Comparison of ENCODE assay signal across 1 fruit fly cellular context in the genomic region with DNA sequence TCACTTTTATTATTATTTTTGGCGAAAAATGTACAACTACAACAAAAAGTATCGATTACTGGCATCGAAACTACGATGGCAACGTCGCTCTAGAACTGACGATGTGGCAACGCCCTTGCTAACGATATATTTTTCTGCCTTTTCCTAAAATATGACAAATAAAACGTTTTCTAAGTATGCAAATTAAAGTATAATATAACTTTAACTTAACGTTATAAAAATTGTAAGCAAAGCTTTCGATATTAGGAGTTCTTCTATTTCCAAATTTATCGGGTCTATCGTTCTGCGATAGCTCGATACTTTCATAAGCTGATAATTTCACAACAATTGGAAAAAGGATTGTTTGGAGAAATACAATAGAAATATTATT.
A peak's percentile ranks its signal among the peaks of the same experiment; 100 is the strongest.
TF ChIP-seq lines count a peak whose summit lies in the region.

A gene (minus strand): TSS at position 85 of the 370 bp plus-strand sequence.
A gene (plus strand): TSS at position 276 of the 370 bp plus-strand sequence.

TF ChIP-seq in whole organism, embryonic, 481 proteins besides CTCF, POLR2A, EP300 and RAD21 (continued from another document and continues in another):
- no peak for TF ChIP-seq Nf-YA (GFP tag; IDR thresholded peaks at IDR 0.05; lab: Robert Waterston, UW)
- no peak for TF ChIP-seq CG15269 (tag; optimal IDR thresholded peaks at IDR 0.05; lab: Kevin White, UChicago)
- no peak for TF ChIP-seq CG10565 (GFP tag; optimal IDR thresholded peaks at IDR 0.05; lab: Kevin White, UChicago)
- no peak for TF ChIP-seq CG11696 (GFP tag; IDR thresholded peaks at IDR 0.05; lab: Robert Waterston, UW)
- TF ChIP-seq CG11504 (tag; optimal IDR thresholded peaks at IDR 0.05; lab: Kevin White, UChicago): no peak
- peak; percentile 0 for TF ChIP-seq psq (GFP tag; optimal IDR thresholded peaks at IDR 0.05; lab: Kevin White, UChicago)
- no peak for TF ChIP-seq CG17328 (GFP tag; IDR thresholded peaks at IDR 0.05; lab: Robert Waterston, UW)
- no peak for TF ChIP-seq CG2199 (GFP tag; IDR thresholded peaks at IDR 0.05; lab: Robert Waterston, UW)
- TF ChIP-seq CG17802 (tag; optimal IDR thresholded peaks at IDR 0.05; lab: Kevin White, UChicago): no peak
- no peak for TF ChIP-seq CG11695 (GFP tag; IDR thresholded peaks at IDR 0.05; lab: Robert Waterston, UW)
- peak; percentile 60 for TF ChIP-seq ato (GFP tag; IDR thresholded peaks at IDR 0.05; lab: Robert Waterston, UW; ENCODE audit: partially characterized antibody)
- TF ChIP-seq phol (tag; optimal IDR thresholded peaks at IDR 0.05; lab: Kevin White, UChicago): peak; percentile 50
- peak; percentile 14 for TF ChIP-seq Lhr (GFP tag; optimal IDR thresholded peaks at IDR 0.05; lab: Kevin White, UChicago)
- no peak for TF ChIP-seq sob (GFP tag; IDR thresholded peaks at IDR 0.05; lab: Robert Waterston, UW)
- no peak for TF ChIP-seq bowl (GFP tag; IDR thresholded peaks at IDR 0.05; lab: Robert Waterston, UW)
- no peak for TF ChIP-seq CG10209 (GFP tag; optimal IDR thresholded peaks at IDR 0.05; lab: Kevin White, UChicago)
- TF ChIP-seq ftz-f1 (GFP tag; optimal IDR thresholded peaks at IDR 0.05; lab: Kevin White, UChicago): peak; percentile 35
- TF ChIP-seq CG15514 (GFP tag; optimal IDR thresholded peaks at IDR 0.05; lab: Kevin White, UChicago): no peak
- peak; percentile 82; the same call in 2 of the 3 replicates for TF ChIP-seq CG14860 (GFP tag; IDR thresholded peaks at IDR 0.05; lab: Robert Waterston, UW; ENCODE audit: partially characterized antibody)
- TF ChIP-seq twi (tag; optimal IDR thresholded peaks at IDR 0.05; lab: Kevin White, UChicago): no peak
- TF ChIP-seq CG7556 (GFP tag; optimal IDR thresholded peaks at IDR 0.05; lab: Kevin White, UChicago): no peak
- no peak for TF ChIP-seq CG8359 (GFP tag; optimal IDR thresholded peaks at IDR 0.05; lab: Kevin White, UChicago; ENCODE audit: borderline replicate concordance)
- TF ChIP-seq ind (GFP tag; optimal IDR thresholded peaks at IDR 0.05; lab: Kevin White, UChicago): no peak
- no peak for TF ChIP-seq CG18599 (GFP tag; optimal IDR thresholded peaks at IDR 0.05; lab: Kevin White, UChicago)
- no peak for TF ChIP-seq br (optimal IDR thresholded peaks at IDR 0.05; lab: Kevin White, UChicago)
- TF ChIP-seq CG1832 (GFP tag; optimal IDR thresholded peaks at IDR 0.05; lab: Kevin White, UChicago): no peak
- peak; percentile 12 for TF ChIP-seq ems (GFP tag; optimal IDR thresholded peaks at IDR 0.05; lab: Kevin White, UChicago)
- no peak for TF ChIP-seq CG7928 (GFP tag; optimal IDR thresholded peaks at IDR 0.05; lab: Kevin White, UChicago)
- peak; percentile 75 for TF ChIP-seq nerfin-2 (GFP tag; IDR thresholded peaks at IDR 0.05; lab: Robert Waterston, UW; ENCODE audit: partially characterized antibody)
- no peak for TF ChIP-seq CG7745 (tag; optimal IDR thresholded peaks at IDR 0.05; lab: Kevin White, UChicago)
- TF ChIP-seq CG31441 (GFP tag; IDR thresholded peaks at IDR 0.05; lab: Robert Waterston, UW): no peak
- peak; percentile 42; the same call in 1 of the 2 replicates for TF ChIP-seq CG42726 (GFP tag; IDR thresholded peaks at IDR 0.05; lab: Robert Waterston, UW; ENCODE audit: partially characterized antibody)
- no peak for TF ChIP-seq Gsc (GFP tag; IDR thresholded peaks at IDR 0.05; lab: Robert Waterston, UW)
- TF ChIP-seq zfh1 (GFP tag; IDR thresholded peaks at IDR 0.05; lab: Robert Waterston, UW): no peak
- TF ChIP-seq CG17568 (GFP tag; optimal IDR thresholded peaks at IDR 0.05; lab: Kevin White, UChicago): no peak
- TF ChIP-seq CG3995 (GFP tag; optimal IDR thresholded peaks at IDR 0.05; lab: Kevin White, UChicago): no peak
- TF ChIP-seq CG6854 (GFP tag; optimal IDR thresholded peaks at IDR 0.05; lab: Kevin White, UChicago): no peak
- no peak for TF ChIP-seq so (GFP tag; IDR thresholded peaks at IDR 0.05; lab: Robert Waterston, UW)
- TF ChIP-seq HmgD (GFP tag; optimal IDR thresholded peaks at IDR 0.05; lab: Kevin White, UChicago): no peak
- TF ChIP-seq CG14667 (GFP tag; IDR thresholded peaks at IDR 0.05; lab: Robert Waterston, UW): no peak
- TF ChIP-seq CG4404 (GFP tag; IDR thresholded peaks at IDR 0.05; lab: Robert Waterston, UW): no peak
- no peak for TF ChIP-seq CG15479 (GFP tag; optimal IDR thresholded peaks at IDR 0.05; lab: Kevin White, UChicago)
- no peak for TF ChIP-seq Vsx1 (GFP tag; optimal IDR thresholded peaks at IDR 0.05; lab: Kevin White, UChicago)
- TF ChIP-seq abd-A (tag; optimal IDR thresholded peaks at IDR 0.05; lab: Kevin White, UChicago): no peak
- TF ChIP-seq pnt (GFP tag; optimal IDR thresholded peaks at IDR 0.05; lab: Kevin White, UChicago): no peak
- no peak for TF ChIP-seq eyg (GFP tag; optimal IDR thresholded peaks at IDR 0.05; lab: Kevin White, UChicago)
- no peak for TF ChIP-seq ATbp (GFP tag; optimal IDR thresholded peaks at IDR 0.05; lab: Kevin White, UChicago)
- TF ChIP-seq CG9797 (GFP tag; optimal IDR thresholded peaks at IDR 0.05; lab: Kevin White, UChicago): peak; percentile 42
- TF ChIP-seq Hsf (GFP tag; optimal IDR thresholded peaks at IDR 0.05; lab: Kevin White, UChicago): no peak
- no peak for TF ChIP-seq slou (GFP tag; optimal IDR thresholded peaks at IDR 0.05; lab: Kevin White, UChicago)
- TF ChIP-seq sna (GFP tag; IDR thresholded peaks at IDR 0.05; lab: Robert Waterston, UW; ENCODE audit: partially characterized antibody): peak; percentile 71; the same call in 1 of the 2 replicates
- TF ChIP-seq CG10431 (GFP tag; optimal IDR thresholded peaks at IDR 0.05; lab: Kevin White, UChicago): no peak
- no peak for TF ChIP-seq D19A (tag; optimal IDR thresholded peaks at IDR 0.05; lab: Kevin White, UChicago)
- no peak for TF ChIP-seq CG11398 (GFP tag; optimal IDR thresholded peaks at IDR 0.05; lab: Kevin White, UChicago)
- peak; percentile 87 for TF ChIP-seq CG2116 (GFP tag; optimal IDR thresholded peaks at IDR 0.05; lab: Kevin White, UChicago)
- TF ChIP-seq inv (GFP tag; IDR thresholded peaks at IDR 0.05; lab: Robert Waterston, UW; ENCODE audit: partially characterized antibody): peak; percentile 76
- TF ChIP-seq CG6272 (GFP tag; IDR thresholded peaks at IDR 0.05; lab: Robert Waterston, UW): no peak
- TF ChIP-seq mld (GFP tag; IDR thresholded peaks at IDR 0.05; lab: Robert Waterston, UW; ENCODE audit: partially characterized antibody): peak; percentile 52; the same call in 1 of the 3 replicates
- no peak for TF ChIP-seq exex (tag; optimal IDR thresholded peaks at IDR 0.05; lab: Kevin White, UChicago)
- TF ChIP-seq CG11456 (GFP tag; IDR thresholded peaks at IDR 0.05; lab: Robert Waterston, UW): no peak
- TF ChIP-seq row (GFP tag; IDR thresholded peaks at IDR 0.05; lab: Robert Waterston, UW): no peak
- TF ChIP-seq CG11093 (GFP tag; IDR thresholded peaks at IDR 0.05; lab: Robert Waterston, UW): no peak
- TF ChIP-seq CG32532 (GFP tag; IDR thresholded peaks at IDR 0.05; lab: Robert Waterston, UW): no peak
- TF ChIP-seq peb (GFP tag; IDR thresholded peaks at IDR 0.05; lab: Robert Waterston, UW): no peak
- TF ChIP-seq gro (GFP tag; optimal IDR thresholded peaks at IDR 0.05; lab: Kevin White, UChicago): no peak
- TF ChIP-seq MESR4 (GFP tag; optimal IDR thresholded peaks at IDR 0.05; lab: Kevin White, UChicago): no peak
- peak; percentile 90 for TF ChIP-seq knrl (GFP tag; IDR thresholded peaks at IDR 0.05; lab: Robert Waterston, UW; ENCODE audit: partially characterized antibody)
- TF ChIP-seq CG16815 (GFP tag; optimal IDR thresholded peaks at IDR 0.05; lab: Kevin White, UChicago): no peak
- no peak for TF ChIP-seq Atf-2 (GFP tag; optimal IDR thresholded peaks at IDR 0.05; lab: Kevin White, UChicago)
- TF ChIP-seq CG30403 (GFP tag; optimal IDR thresholded peaks at IDR 0.05; lab: Kevin White, UChicago): peak; percentile 19
- TF ChIP-seq Lim3 (GFP tag; IDR thresholded peaks at IDR 0.05; lab: Robert Waterston, UW): no peak
- no peak for TF ChIP-seq jumu (GFP tag; optimal IDR thresholded peaks at IDR 0.05; lab: Kevin White, UChicago)
- TF ChIP-seq corto (GFP tag; optimal IDR thresholded peaks at IDR 0.05; lab: Kevin White, UChicago): no peak
- TF ChIP-seq Dll (GFP tag; IDR thresholded peaks at IDR 0.05; lab: Robert Waterston, UW; ENCODE audit: partially characterized antibody): peak; percentile 90
- TF ChIP-seq onecut (GFP tag; IDR thresholded peaks at IDR 0.05; lab: Robert Waterston, UW): no peak
- no peak for TF ChIP-seq dmrt11E (tag; optimal IDR thresholded peaks at IDR 0.05; lab: Kevin White, UChicago)
- TF ChIP-seq CG8478 (optimal IDR thresholded peaks at IDR 0.05; lab: Kevin White, UChicago): no peak
- no peak for TF ChIP-seq tap (tag; optimal IDR thresholded peaks at IDR 0.05; lab: Kevin White, UChicago)
- peak; percentile 83 for TF ChIP-seq amos (GFP tag; IDR thresholded peaks at IDR 0.05; lab: Robert Waterston, UW; ENCODE audit: partially characterized antibody)
- no peak for TF ChIP-seq CG31365 (tag; optimal IDR thresholded peaks at IDR 0.05; lab: Kevin White, UChicago)
- no peak for TF ChIP-seq pita (GFP tag; optimal IDR thresholded peaks at IDR 0.05; lab: Kevin White, UChicago)
- TF ChIP-seq CG4360 (GFP tag; IDR thresholded peaks at IDR 0.05; lab: Robert Waterston, UW): peak; percentile 60; the same call in 1 of the 2 replicates
- TF ChIP-seq klu (GFP tag; IDR thresholded peaks at IDR 0.05; lab: Robert Waterston, UW): no peak
- no peak for TF ChIP-seq CG7357 (GFP tag; IDR thresholded peaks at IDR 0.05; lab: Robert Waterston, UW)
- no peak for TF ChIP-seq toy (GFP tag; IDR thresholded peaks at IDR 0.05; lab: Robert Waterston, UW)
- TF ChIP-seq CG7786 (GFP tag; optimal IDR thresholded peaks at IDR 0.05; lab: Kevin White, UChicago): no peak
- no peak for TF ChIP-seq Jarid2 (GFP tag; optimal IDR thresholded peaks at IDR 0.05; lab: Kevin White, UChicago)
- no peak for TF ChIP-seq Neu2 (GFP tag; optimal IDR thresholded peaks at IDR 0.05; lab: Kevin White, UChicago; ENCODE audit: borderline replicate concordance)
- TF ChIP-seq Dip3 (GFP tag; optimal IDR thresholded peaks at IDR 0.05; lab: Kevin White, UChicago): no peak
- peak; percentile 25 for TF ChIP-seq Nf-YC (tag; optimal IDR thresholded peaks at IDR 0.05; lab: Kevin White, UChicago)
- TF ChIP-seq CG4854 (GFP tag; optimal IDR thresholded peaks at IDR 0.05; lab: Kevin White, UChicago): no peak
- no peak for TF ChIP-seq CG1529 (GFP tag; optimal IDR thresholded peaks at IDR 0.05; lab: Kevin White, UChicago)
- no peak for TF ChIP-seq odd (GFP tag; optimal IDR thresholded peaks at IDR 0.05; lab: Kevin White, UChicago)
- TF ChIP-seq CG11247 (GFP tag; IDR thresholded peaks at IDR 0.05; lab: Robert Waterston, UW): no peak
- no peak for TF ChIP-seq CG6683 (GFP tag; optimal IDR thresholded peaks at IDR 0.05; lab: Kevin White, UChicago)
- no peak for TF ChIP-seq ken (GFP tag; IDR thresholded peaks at IDR 0.05; lab: Robert Waterston, UW)
- no peak for TF ChIP-seq CHES-1-like (GFP tag; optimal IDR thresholded peaks at IDR 0.05; lab: Kevin White, UChicago)
- no peak for TF ChIP-seq CG12942 (GFP tag; optimal IDR thresholded peaks at IDR 0.05; lab: Kevin White, UChicago)
- peak; percentile 60; the same call in 1 of the 2 replicates for TF ChIP-seq hbn (GFP tag; IDR thresholded peaks at IDR 0.05; lab: Robert Waterston, UW; ENCODE audit: partially characterized antibody)
- no peak for TF ChIP-seq CG13624 (GFP tag; optimal IDR thresholded peaks at IDR 0.05; lab: Kevin White, UChicago)
- TF ChIP-seq gsb (GFP tag; IDR thresholded peaks at IDR 0.05; lab: Robert Waterston, UW): no peak
- peak; percentile 58 for TF ChIP-seq Med (GFP tag; lab: Kevin White, UChicago)
- no peak for TF ChIP-seq Hr39 (optimal IDR thresholded peaks at IDR 0.05; lab: Kevin White, UChicago)
- TF ChIP-seq Sin3A (optimal IDR thresholded peaks at IDR 0.05; lab: Kevin White, UChicago): peak; percentile 70
- no peak for TF ChIP-seq CG3407 (GFP tag; optimal IDR thresholded peaks at IDR 0.05; lab: Kevin White, UChicago)
- TF ChIP-seq trh (GFP tag; optimal IDR thresholded peaks at IDR 0.05; lab: Kevin White, UChicago): no peak
- peak; percentile 92 for TF ChIP-seq BEAF-32 (GFP tag; optimal IDR thresholded peaks at IDR 0.05; lab: Kevin White, UChicago)
- TF ChIP-seq hth (optimal IDR thresholded peaks at IDR 0.05; lab: Kevin White, UChicago): no peak
- no peak for TF ChIP-seq Hr3 (GFP tag; optimal IDR thresholded peaks at IDR 0.05; lab: Kevin White, UChicago)
- no peak for TF ChIP-seq PHDP (tag; optimal IDR thresholded peaks at IDR 0.05; lab: Kevin White, UChicago)
- no peak for TF ChIP-seq Deaf1 (tag; optimal IDR thresholded peaks at IDR 0.05; lab: Kevin White, UChicago)
- TF ChIP-seq HmgZ (tag; optimal IDR thresholded peaks at IDR 0.05; lab: Kevin White, UChicago): no peak
- no peak for TF ChIP-seq sima (GFP tag; optimal IDR thresholded peaks at IDR 0.05; lab: Kevin White, UChicago)
- TF ChIP-seq CG4730 (GFP tag; IDR thresholded peaks at IDR 0.05; lab: Robert Waterston, UW): no peak
- peak; percentile 74 for TF ChIP-seq CG14710 (tag; optimal IDR thresholded peaks at IDR 0.05; lab: Kevin White, UChicago)
- no peak for TF ChIP-seq Antp (GFP tag; optimal IDR thresholded peaks at IDR 0.05; lab: Kevin White, UChicago)
- TF ChIP-seq D (optimal IDR thresholded peaks at IDR 0.05; lab: Kevin White, UChicago): no peak
- TF ChIP-seq D (GFP tag; optimal IDR thresholded peaks at IDR 0.05; lab: Kevin White, UChicago): no peak
- TF ChIP-seq HLH3B (GFP tag; IDR thresholded peaks at IDR 0.05; lab: Robert Waterston, UW): no peak
- no peak for TF ChIP-seq CG2202 (tag; optimal IDR thresholded peaks at IDR 0.05; lab: Kevin White, UChicago)
- TF ChIP-seq CG8388 (GFP tag; optimal IDR thresholded peaks at IDR 0.05; lab: Kevin White, UChicago): no peak
- TF ChIP-seq Sox100B (GFP tag; optimal IDR thresholded peaks at IDR 0.05; lab: Kevin White, UChicago): no peak
- TF ChIP-seq Rfx (GFP tag; IDR thresholded peaks at IDR 0.05; lab: Robert Waterston, UW): no peak
- TF ChIP-seq crol (GFP tag; IDR thresholded peaks at IDR 0.05; lab: Robert Waterston, UW): no peak
- no peak for TF ChIP-seq tup (GFP tag; optimal IDR thresholded peaks at IDR 0.05; lab: Kevin White, UChicago)
- peak; percentile 72 for TF ChIP-seq Opbp (GFP tag; IDR thresholded peaks at IDR 0.05; lab: Robert Waterston, UW; ENCODE audit: partially characterized antibody)
- TF ChIP-seq vnd (GFP tag; IDR thresholded peaks at IDR 0.05; lab: Robert Waterston, UW; ENCODE audit: partially characterized antibody): peak; percentile 82
- TF ChIP-seq dimm (GFP tag; IDR thresholded peaks at IDR 0.05; lab: Robert Waterston, UW): no peak
- no peak for TF ChIP-seq wek (GFP tag; optimal IDR thresholded peaks at IDR 0.05; lab: Kevin White, UChicago)
- TF ChIP-seq CG10654 (GFP tag; optimal IDR thresholded peaks at IDR 0.05; lab: Kevin White, UChicago): no peak
- no peak for TF ChIP-seq ewg (GFP tag; optimal IDR thresholded peaks at IDR 0.05; lab: Kevin White, UChicago)
